Worm (Caenorhabditis elegans) whole organism, L1 larva: ENCODE data around the gene chat-1.

Experiments
- C04F5.9 ChIP-seq: sonication (generic microtip); optimal IDR thresholded peaks from 2 replicates; lab custom pipeline; 2016; ENCODE audit warnings: missing genetic modification characterization, missing compliant biosample characterization
- C16A3.4 ChIP-seq: fragments of 150-350 bp; optimal IDR thresholded peaks from 2 replicates; lab custom pipeline; 2014; ENCODE audit warnings: missing biosample characterization, missing genetic modification characterization
- C34B4.2 ChIP-seq: sonication (generic microtip); optimal IDR thresholded peaks from 2 replicates; lab custom pipeline; 2017; ENCODE audit warnings: mild to moderate bottlenecking, missing genetic modification characterization, missing compliant biosample characterization
- Y116A8C.19 ChIP-seq: sonication (generic microtip); optimal IDR thresholded peaks from 2 replicates; lab custom pipeline; 2016; ENCODE audit warnings: missing compliant biosample characterization, missing genetic modification characterization, borderline replicate concordance
- aha-1 ChIP-seq: fragments of 150-350 bp; optimal IDR thresholded peaks from 2 replicates; lab custom pipeline; 2014; ENCODE audit warnings: missing biosample characterization, missing genetic modification characterization
- aly-2 ChIP-seq: fragments of 150-350 bp; optimal IDR thresholded peaks from 2 replicates; lab custom pipeline; 2014; ENCODE audit warnings: missing biosample characterization, missing genetic modification characterization
- ama-1 ChIP-seq: fragments of 150-350 bp; optimal IDR thresholded peaks from 2 replicates; lab custom pipeline; 2014
- blmp-1 ChIP-seq: fragments of 150-350 bp; optimal IDR thresholded peaks from 2 replicates; lab custom pipeline; 2014; ENCODE audit warnings: missing biosample characterization, missing genetic modification characterization
- ceh-8 ChIP-seq: fragments of 200-800 bp; sonication (Bioruptor generic); optimal IDR thresholded peaks from 2 replicates; lab custom pipeline; 2018; ENCODE audit warnings: mild to moderate bottlenecking, missing genetic modification characterization, moderate library complexity, missing compliant biosample characterization
- ceh-82 ChIP-seq, 3 experiments: fragments of 150-350 bp in 1 of 3; sonication (generic microtip) in 2 of 3; optimal IDR thresholded peaks; 2 replicates each; lab custom pipeline; 2014 to 2017; ENCODE audit warnings: missing biosample characterization in 3 of 3, missing genetic modification characterization in 3 of 3
- ceh-90 ChIP-seq: sonication (generic microtip); optimal IDR thresholded peaks from 2 replicates; lab custom pipeline; 2016; ENCODE audit warnings: missing genetic modification characterization, missing compliant biosample characterization
- dpl-1 ChIP-seq, 3 experiments: fragments of 150-350 bp in 2 of 3; sonication (generic microtip) in 1 of 3; optimal IDR thresholded peaks; 2 replicates each; lab custom pipeline; 2014 to 2017; ENCODE audit warnings: missing biosample characterization in 3 of 3, missing genetic modification characterization in 3 of 3, missing genetic modification reagents in 3 of 3
- dsc-1 ChIP-seq: sonication (generic microtip); optimal IDR thresholded peaks from 2 replicates; lab custom pipeline; 2016; ENCODE audit warnings: mild to moderate bottlenecking, missing genetic modification characterization, missing compliant biosample characterization
- efl-1 ChIP-seq, 4 experiments: fragments of 150-350 bp; optimal IDR thresholded peaks in 3 of 4; peaks in 1 of 4; 1 replicate in 1 of 4; 2 replicates in 3 of 4; lab custom pipeline; 2014; ENCODE audit warnings: missing biosample characterization in 2 of 4, missing genetic modification characterization in 2 of 4, missing genetic modification reagents in 2 of 4
- egl-13 ChIP-seq: sonication (generic microtip); optimal IDR thresholded peaks from 2 replicates; lab custom pipeline; 2016; ENCODE audit warnings: missing genotype, missing genetic modification reagents, missing genetic modification characterization, missing compliant biosample characterization
- elt-3 ChIP-seq, 6 experiments: fragments of 150-350 bp in 1 of 6; sonication (generic microtip); optimal IDR thresholded peaks; 2 replicates each; lab custom pipeline; 2017 to 2018; ENCODE audit warnings: missing biosample characterization in 6 of 6, missing genetic modification characterization in 6 of 6, inconsistent platforms in 1 of 6
- fkh-4 ChIP-seq: sonication (generic microtip); optimal IDR thresholded peaks from 2 replicates; lab custom pipeline; 2016; ENCODE audit warnings: missing compliant biosample characterization, missing genetic modification characterization, borderline replicate concordance
- fos-1 ChIP-seq: fragments of 150-350 bp; optimal IDR thresholded peaks from 2 replicates; lab custom pipeline; 2014; ENCODE audit warnings: missing biosample characterization, missing genetic modification characterization
- hlh-17 ChIP-seq: fragments of 200-800 bp; sonication (Bioruptor generic); optimal IDR thresholded peaks from 2 replicates; lab custom pipeline; 2018; ENCODE audit warnings: missing genetic modification characterization, mild to moderate bottlenecking, missing compliant biosample characterization, moderate library complexity, borderline replicate concordance
- hlh-4 ChIP-seq: sonication (generic microtip); optimal IDR thresholded peaks from 2 replicates; lab custom pipeline; 2016; ENCODE audit warnings: mild to moderate bottlenecking, missing genetic modification characterization, missing compliant biosample characterization
- irx-1 ChIP-seq: sonication (generic microtip); optimal IDR thresholded peaks from 2 replicates; lab custom pipeline; 2016; ENCODE audit warnings: missing genetic modification characterization, missing compliant biosample characterization
- isw-1 ChIP-seq: fragments of 200-800 bp; sonication (Bioruptor generic); IDR thresholded peaks from 2 replicates; pipeline ENCODE4 v1.3.6; 2022; ENCODE audit warnings: missing genetic modification characterization, missing compliant biosample characterization
- lin-13 ChIP-seq: fragments of 150-350 bp; optimal IDR thresholded peaks from 2 replicates; lab custom pipeline; 2014; ENCODE audit warnings: missing biosample characterization, missing genetic modification reagents, missing genetic modification characterization
- lin-14 ChIP-seq: fragments of 200-800 bp; sonication (Bioruptor generic); optimal IDR thresholded peaks from 2 replicates; lab custom pipeline; 2018; ENCODE audit warnings: mild to moderate bottlenecking, missing genetic modification characterization, moderate library complexity, missing compliant biosample characterization
- lin-15B ChIP-seq: fragments of 150-350 bp; sonication (generic microtip); optimal IDR thresholded peaks from 3 replicates; lab custom pipeline; 2014; ENCODE audit warnings: missing biosample characterization, missing genetic modification characterization
- lin-35 ChIP-seq, 2 experiments: fragments of 150-350 bp; optimal IDR thresholded peaks; 2 replicates each; lab custom pipeline; 2014; ENCODE audit warnings: missing biosample characterization in 2 of 2, missing genetic modification characterization in 2 of 2, missing genetic modification reagents in 2 of 2
- lin-39 ChIP-seq: fragments of 150-350 bp; optimal IDR thresholded peaks from 2 replicates; lab custom pipeline; 2014; ENCODE audit warnings: missing biosample characterization, missing genetic modification reagents, missing genetic modification characterization
- lsy-2 ChIP-seq, 2 experiments: fragments of 150-350 bp; optimal IDR thresholded peaks; 2 replicates each; lab custom pipeline; 2014; ENCODE audit warnings: missing biosample characterization in 2 of 2, missing genetic modification characterization in 2 of 2
- mef-2 ChIP-seq: fragments of 150-350 bp; optimal IDR thresholded peaks from 2 replicates; lab custom pipeline; 2014; ENCODE audit warnings: missing biosample characterization, missing genetic modification characterization
- nhr-12 ChIP-seq: sonication (generic microtip); optimal IDR thresholded peaks from 2 replicates; lab custom pipeline; 2017; ENCODE audit warnings: missing biosample characterization, missing genetic modification characterization
- nhr-19 ChIP-seq: fragments of 200-800 bp; sonication (Bioruptor generic); conservative IDR thresholded peaks from 2 replicates; pipeline ENCODE4 v1.3.6; 2022; ENCODE audit warnings: missing genetic modification characterization, missing compliant biosample characterization
- nhr-20 ChIP-seq: sonication (generic microtip); optimal IDR thresholded peaks from 2 replicates; lab custom pipeline; 2016; ENCODE audit warnings: mild to moderate bottlenecking, missing genetic modification characterization, missing compliant biosample characterization
- nhr-28 ChIP-seq: fragments of 150-350 bp; optimal IDR thresholded peaks from 2 replicates; lab custom pipeline; 2014; ENCODE audit warnings: missing biosample characterization, missing genetic modification characterization
- nhr-47 ChIP-seq: sonication (generic microtip); optimal IDR thresholded peaks from 2 replicates; lab custom pipeline; 2016; ENCODE audit warnings: mild to moderate bottlenecking, missing genetic modification characterization, moderate library complexity, missing compliant biosample characterization
- nhr-77 ChIP-seq: fragments of 150-350 bp; optimal IDR thresholded peaks from 2 replicates; lab custom pipeline; 2014; ENCODE audit warnings: missing biosample characterization, missing genetic modification characterization
- nhr-90 ChIP-seq: sonication (generic microtip); optimal IDR thresholded peaks from 2 replicates; lab custom pipeline; 2016; ENCODE audit warnings: mild to moderate bottlenecking, missing genetic modification characterization, missing compliant biosample characterization; ENCODE audit not compliant: poor library complexity
- pax-3 ChIP-seq: fragments of 200-800 bp; sonication (Bioruptor generic); optimal IDR thresholded peaks from 2 replicates; lab custom pipeline; 2018; ENCODE audit warnings: mild to moderate bottlenecking, missing genetic modification characterization, moderate library complexity, missing compliant biosample characterization
- rnt-1 ChIP-seq: sonication (generic microtip); optimal IDR thresholded peaks from 2 replicates; lab custom pipeline; 2016; ENCODE audit warnings: mild to moderate bottlenecking, missing genetic modification characterization, moderate library complexity, missing compliant biosample characterization
- skn-1 ChIP-seq: fragments of 150-350 bp; optimal IDR thresholded peaks from 2 replicates; lab custom pipeline; 2014; ENCODE audit warnings: missing biosample characterization, missing genetic modification characterization
- snu-23 ChIP-seq: sonication (generic microtip); optimal IDR thresholded peaks from 2 replicates; lab custom pipeline; 2016; ENCODE audit warnings: missing genetic modification characterization, missing compliant biosample characterization
- sox-4 ChIP-seq: sonication (generic microtip); optimal IDR thresholded peaks from 2 replicates; lab custom pipeline; 2016; ENCODE audit warnings: missing genetic modification characterization, missing compliant biosample characterization
- sptf-1 ChIP-seq: fragments of 150-350 bp; optimal IDR thresholded peaks from 2 replicates; lab custom pipeline; 2014; ENCODE audit warnings: missing biosample characterization, missing genetic modification characterization
- sup-37 ChIP-seq: fragments of 200-800 bp; sonication (Bioruptor generic); optimal IDR thresholded peaks from 2 replicates; lab custom pipeline; 2018; ENCODE audit warnings: mild to moderate bottlenecking, missing genetic modification characterization, missing compliant biosample characterization
- tbx-2 ChIP-seq: sonication (generic microtip); optimal IDR thresholded peaks from 2 replicates; lab custom pipeline; 2016; ENCODE audit warnings: missing genetic modification characterization, missing compliant biosample characterization
- tlp-1 ChIP-seq: fragments of 150-350 bp; optimal IDR thresholded peaks from 2 replicates; lab custom pipeline; 2014; ENCODE audit warnings: missing biosample characterization, missing genetic modification characterization
- unc-130 ChIP-seq: fragments of 150-350 bp; optimal IDR thresholded peaks from 2 replicates; lab custom pipeline; 2017; ENCODE audit warnings: missing biosample characterization, missing genetic modification characterization, inconsistent platforms
- unc-30 ChIP-seq: sonication (generic microtip); optimal IDR thresholded peaks from 2 replicates; lab custom pipeline; 2017; ENCODE audit warnings: missing biosample characterization, missing genetic modification characterization
- unc-62 ChIP-seq: fragments of 150-350 bp; optimal IDR thresholded peaks from 2 replicates; lab custom pipeline; 2014; ENCODE audit warnings: missing biosample characterization, missing genetic modification reagents, missing genetic modification characterization
- unc-98 ChIP-seq: fragments of 200-800 bp; sonication (Bioruptor generic); IDR thresholded peaks from 2 replicates; pipeline ENCODE4 v1.3.6; 2022; ENCODE audit warnings: missing genetic modification characterization, missing compliant biosample characterization
- xbp-1 ChIP-seq: sonication (generic microtip); optimal IDR thresholded peaks from 2 replicates; lab custom pipeline; 2016; ENCODE audit warnings: missing genetic modification characterization, missing compliant biosample characterization
- zag-1 ChIP-seq: fragments of 150-350 bp; optimal IDR thresholded peaks from 2 replicates; lab custom pipeline; 2014; ENCODE audit warnings: missing biosample characterization, missing genetic modification characterization

chat-1 gene

DNA sequence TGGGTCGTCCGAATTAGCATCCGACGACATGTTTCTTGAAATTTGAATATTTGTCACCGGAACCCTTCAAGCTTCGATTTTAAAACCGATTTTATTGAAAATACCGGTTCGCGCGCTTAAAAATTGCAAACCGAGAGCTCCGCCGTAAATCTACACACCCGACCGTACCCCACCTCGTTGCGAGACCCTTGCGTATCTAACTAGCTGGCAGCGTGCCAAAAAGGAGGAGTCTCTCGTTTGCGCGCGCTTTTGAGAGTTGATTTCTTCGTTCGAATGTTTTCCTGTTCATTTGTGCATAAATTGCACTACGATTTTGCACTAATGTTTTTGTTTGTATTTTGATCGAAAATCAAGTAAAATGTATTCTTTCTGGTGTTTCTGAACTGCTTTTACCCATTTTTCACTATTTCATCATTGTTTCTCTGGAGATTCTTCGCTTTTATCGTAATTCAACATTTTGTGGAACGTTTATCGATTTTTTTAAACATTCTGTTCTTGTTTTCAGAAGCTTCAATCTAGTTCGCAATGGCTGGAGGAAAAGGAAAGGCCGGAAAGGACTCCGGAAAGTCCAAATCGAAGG, 1.3 kb upstream of the chat-1 start, which contains the start of the genes wapl-1 and htz-1 (continued):
- TF ChIP-seq nhr-20 (tag; lab: Kevin White, UChicago) = peak; percentile 96
- peak; percentile 99 for TF ChIP-seq unc-130
- peak; percentile 86 for TF ChIP-seq blmp-1 (tag; lab: Kevin White, UChicago)
- TF ChIP-seq unc-30 (tag; lab: Kevin White, UChicago) = no peak
- peak; percentile 97 for TF ChIP-seq C16A3.4 (tag; lab: Kevin White, UChicago)
- no peak for TF ChIP-seq hlh-17 (GFP tag; lab: Kevin White, UChicago)
- TF ChIP-seq sptf-1 (tag; lab: Kevin White, UChicago) = no peak
- peak; percentile 97 for TF ChIP-seq isw-1
- no peak for TF ChIP-seq nhr-28 (tag; lab: Kevin White, UChicago)
- TF ChIP-seq fkh-4 (tag; lab: Kevin White, UChicago) = no peak
- peak; percentile 34 for TF ChIP-seq aly-2
- TF ChIP-seq unc-98 (GFP tag; lab: Robert Waterston, UW) = no peak
- peak; percentile 95 for TF ChIP-seq dsc-1
- no peak for TF ChIP-seq C34B4.2 (tag; lab: Kevin White, UChicago)
- peak; percentile 97 for TF ChIP-seq lin-14 (GFP tag; lab: Kevin White, UChicago)
- TF ChIP-seq rnt-1 (tag; lab: Kevin White, UChicago) = peak; percentile 96
- TF ChIP-seq tbx-2 (tag; lab: Kevin White, UChicago) = peak; percentile 97
- peak; percentile 96 for TF ChIP-seq lin-15B (tag; lab: Kevin White, UChicago)
- TF ChIP-seq zag-1 = peak; percentile 52
- no peak for TF ChIP-seq unc-62
- TF ChIP-seq lsy-2 (tag; optimal IDR thresholded peaks at IDR 0.05; lab: Kevin White, UChicago) = peak; percentile 99 to 100
- peak; percentile 91 for TF ChIP-seq mef-2 (tag; lab: Kevin White, UChicago)
- TF ChIP-seq C04F5.9 (tag; lab: Kevin White, UChicago) = peak; percentile 89
- TF ChIP-seq skn-1 (tag; lab: Kevin White, UChicago) = peak; percentile 97
- TF ChIP-seq xbp-1 (tag; lab: Kevin White, UChicago) = peak; percentile 98
- TF ChIP-seq snu-23 (GFP tag; lab: Kevin White, UChicago) = peak; percentile 98
- no peak for TF ChIP-seq hlh-4 (tag; lab: Kevin White, UChicago)
- peak; percentile 84 for TF ChIP-seq lin-39 (tag; lab: Kevin White, UChicago)
- peak; percentile 97 for TF ChIP-seq nhr-19
- peak; percentile 92 for TF ChIP-seq nhr-77 (tag; lab: Kevin White, UChicago)
- TF ChIP-seq lin-13 = peak; percentile 98
- peak; percentile 97 to 98 (median 97) for TF ChIP-seq ceh-82 (tag; optimal IDR thresholded peaks at IDR 0.05; lab: Kevin White, UChicago)
- TF ChIP-seq nhr-90 = peak; percentile 95
- TF ChIP-seq tlp-1 (tag; lab: Kevin White, UChicago) = no peak
- peak; percentile 89 for TF ChIP-seq sox-4 (tag; lab: Kevin White, UChicago)
- TF ChIP-seq elt-3 (tag; optimal IDR thresholded peaks at IDR 0.05; lab: Kevin White, UChicago) = peak; percentile 43 to 92 (median 80)
- TF ChIP-seq fos-1 (tag; lab: Kevin White, UChicago) = peak; percentile 92
- peak; percentile 60 for TF ChIP-seq aha-1
- TF ChIP-seq efl-1 (optimal IDR thresholded peaks at IDR 0.05; lab: Kevin White, UChicago) = peak; percentile 96
- peak; percentile 92 to 99 for TF ChIP-seq efl-1 (GFP tag; optimal IDR thresholded peaks at IDR 0.05 in 1 of 2; lab: Kevin White, UChicago)
- peak; percentile 95 for TF ChIP-seq pax-3 (tag; lab: Kevin White, UChicago)
- TF ChIP-seq sup-37 (GFP tag; lab: Kevin White, UChicago) = peak; percentile 81
- peak; percentile 71 for TF ChIP-seq ama-1 (lab: Kevin White, UChicago)
- peak; percentile 13 for TF ChIP-seq ceh-90 (tag; lab: Kevin White, UChicago)
- TF ChIP-seq nhr-47 (tag; lab: Kevin White, UChicago) = peak; percentile 98
- peak; percentile 95 to 96 (median 96) for TF ChIP-seq dpl-1 (GFP tag; optimal IDR thresholded peaks at IDR 0.05; lab: Kevin White, UChicago)
- TF ChIP-seq egl-13 (tag; lab: Kevin White, UChicago) = peak; percentile 90
- peak; percentile 96 to 98 for TF ChIP-seq lin-35 (GFP tag; optimal IDR thresholded peaks at IDR 0.05; lab: Kevin White, UChicago)
- TF ChIP-seq Y116A8C.19 (tag; lab: Kevin White, UChicago) = no peak
- TF ChIP-seq irx-1 = peak; percentile 91
- TF ChIP-seq nhr-12 (tag; lab: Kevin White, UChicago) = no peak
- peak; percentile 91 for TF ChIP-seq ceh-8
